Worm (Caenorhabditis elegans): ENCODE measurements around the gene F08F8.7.

F08F8.7 gene

ce11 chrIII:7373802-7374435 lies 27.0 kb upstream of the F08F8.7 start:
- TF ChIP-seq tbx-2 (tag; optimal IDR thresholded peaks at IDR 0.05) (no peak), lin-39 (tag; optimal IDR thresholded peaks at IDR 0.05) (no peak), fkh-2 (tag; optimal IDR thresholded peaks at IDR 0.05) (no peak), jun-1 (tag; optimal IDR thresholded peaks at IDR 0.05) (no peak), aly-2 (tag; optimal IDR thresholded peaks at IDR 0.05) (no peak), nhr-43 (tag; optimal IDR thresholded peaks at IDR 0.05; ENCODE audit: poor library complexity, severe bottlenecking) (peak; percentile 38), elt-3 (tag; optimal IDR thresholded peaks at IDR 0.05) (no peak), ama-1 (optimal IDR thresholded peaks at IDR 0.05) (peak; percentile 93)

- TF ChIP-seq egl-5 (tag; optimal IDR thresholded peaks at IDR 0.05) (no peak), nhr-25 (tag; optimal IDR thresholded peaks at IDR 0.05) (no peak), nhr-11 (tag; optimal IDR thresholded peaks at IDR 0.05) (no peak), lsy-12 (tag; optimal IDR thresholded peaks at IDR 0.05) (no peak), skn-1 (tag; optimal IDR thresholded peaks at IDR 0.05) (no peak), nhr-28 (tag; optimal IDR thresholded peaks at IDR 0.05) (no peak)
Measured at ce11 chrIII:7370569-7370968, 23.6 kb upstream of the F08F8.7 start.

ce11 chrIII:7369394-7370024 lies 22.6 kb upstream of the F08F8.7 start:
- TF ChIP-seq nhr-23 (tag; optimal IDR thresholded peaks at IDR 0.05) = peak; percentile 62
- TF ChIP-seq jun-1 (tag; optimal IDR thresholded peaks at IDR 0.05) = no peak
- peak; percentile 15 for TF ChIP-seq elt-2 (tag; optimal IDR thresholded peaks at IDR 0.05)
- TF ChIP-seq ama-1 (optimal IDR thresholded peaks at IDR 0.05) = peak; percentile 81
- TF ChIP-seq ztf-4 (tag; optimal IDR thresholded peaks at IDR 0.05) = peak; percentile 32
- TF ChIP-seq nhr-43 (tag; optimal IDR thresholded peaks at IDR 0.05; ENCODE audit: poor library complexity, severe bottlenecking) = peak; percentile 66
- TF ChIP-seq egl-5 (tag; optimal IDR thresholded peaks at IDR 0.05) = no peak
- peak; percentile 78 for TF ChIP-seq lsy-12 (tag; optimal IDR thresholded peaks at IDR 0.05)

DNA sequence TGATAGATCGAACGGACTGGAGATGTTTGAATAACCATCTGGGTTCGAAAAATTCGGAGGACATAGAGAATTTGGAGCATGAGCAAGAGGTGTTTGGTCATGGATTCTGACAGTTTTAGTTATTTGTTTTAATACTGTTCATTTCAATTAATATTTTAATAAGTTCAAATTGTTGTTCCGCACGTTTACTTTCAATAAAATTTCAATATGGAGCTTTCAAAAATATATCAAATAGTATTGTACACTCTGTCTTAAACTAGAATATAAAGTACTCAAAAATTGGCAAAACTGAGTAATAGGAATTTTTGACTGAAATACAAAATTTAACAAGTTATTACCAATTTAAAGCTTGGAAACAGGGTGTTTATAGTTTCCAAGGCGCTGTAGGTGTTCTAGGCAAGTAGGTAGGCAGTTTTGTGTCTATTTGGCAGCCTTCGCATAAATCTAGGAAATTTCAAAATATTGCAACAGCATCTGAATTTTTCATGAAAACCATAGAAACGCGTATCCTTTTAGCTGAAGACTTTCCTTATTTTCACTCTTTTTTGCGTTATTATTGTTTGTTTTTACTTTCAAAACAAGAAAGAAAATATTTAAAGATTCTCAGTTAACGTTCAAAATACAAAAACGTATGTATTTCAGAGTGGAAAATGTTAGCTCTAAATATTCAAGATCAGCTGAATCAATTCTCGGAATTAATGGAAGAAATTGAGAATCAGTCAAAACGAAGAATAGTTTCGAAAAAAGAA lies 20.2 kb upstream of the F08F8.7 start, which contains the start of the genes T20B12.5 and T20B12.4:
Gene T20B12.5 (minus strand): TSS at position 101 of the 749 bp plus-strand sequence.
Gene T20B12.4 (plus strand): TSS at position 699 of the 749 bp plus-strand sequence.
- TF ChIP-seq lsy-12 (tag; optimal IDR thresholded peaks at IDR 0.05) = no peak
- no peak for TF ChIP-seq elt-1 (tag; optimal IDR thresholded peaks at IDR 0.05)
- TF ChIP-seq elt-2 (tag; optimal IDR thresholded peaks at IDR 0.05) = no peak
- TF ChIP-seq ceh-28 (tag; optimal IDR thresholded peaks at IDR 0.05) = no peak
- no peak for TF ChIP-seq skn-1 (tag; optimal IDR thresholded peaks at IDR 0.05)
- TF ChIP-seq ceh-9 (tag; optimal IDR thresholded peaks at IDR 0.05) = no peak
- no peak for TF ChIP-seq jun-1 (tag; optimal IDR thresholded peaks at IDR 0.05)
- TF ChIP-seq ztf-4 (tag; optimal IDR thresholded peaks at IDR 0.05) = no peak
- TF ChIP-seq unc-39 (tag; optimal IDR thresholded peaks at IDR 0.05) = no peak
- no peak for TF ChIP-seq ama-1 (optimal IDR thresholded peaks at IDR 0.05)
- no peak for TF ChIP-seq nhr-11 (tag; optimal IDR thresholded peaks at IDR 0.05)
- no peak for TF ChIP-seq hmg-11 (tag; optimal IDR thresholded peaks at IDR 0.05)
- TF ChIP-seq ceh-82 (tag; optimal IDR thresholded peaks at IDR 0.05) = no peak
- TF ChIP-seq zag-1 (tag; optimal IDR thresholded peaks at IDR 0.05) = no peak
- TF ChIP-seq tbx-2 (tag; optimal IDR thresholded peaks at IDR 0.05) = no peak
- TF ChIP-seq ZK546.5 (tag; optimal IDR thresholded peaks at IDR 0.05) = no peak

DNA sequence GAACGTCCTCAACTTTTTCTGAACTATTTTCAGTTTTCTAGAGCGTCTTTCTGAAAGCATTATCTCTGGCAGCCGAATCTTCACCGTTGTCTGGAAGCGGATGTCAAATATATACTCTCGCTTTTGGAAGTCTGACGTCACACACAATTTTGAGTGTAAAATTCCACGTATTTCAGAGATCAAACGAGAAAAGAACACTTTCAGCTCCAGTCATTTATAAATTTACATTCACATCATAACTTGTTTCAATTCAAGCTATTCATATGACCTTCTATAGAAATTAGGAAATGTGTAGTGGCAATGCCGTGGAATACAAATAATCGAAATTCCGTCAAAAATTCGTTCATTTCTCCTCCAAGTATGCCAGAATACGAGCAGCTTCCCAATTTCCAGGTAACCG lies 18.7 kb upstream of the F08F8.7 start, which contains the start of gene F08F8.11:
Gene F08F8.11 (plus strand): TSS at position 301 of the 400 bp plus-strand sequence.
- TF ChIP-seq nhr-23 (tag; optimal IDR thresholded peaks at IDR 0.05) = no peak
- TF ChIP-seq nhr-237 (tag; optimal IDR thresholded peaks at IDR 0.05) = no peak
- TF ChIP-seq egl-5 (tag; optimal IDR thresholded peaks at IDR 0.05) = no peak
- TF ChIP-seq elt-1 (tag; optimal IDR thresholded peaks at IDR 0.05) = no peak
- TF ChIP-seq daf-12 (tag; optimal IDR thresholded peaks at IDR 0.05) = no peak
- TF ChIP-seq mdl-1 (tag; optimal IDR thresholded peaks at IDR 0.05) = no peak
- no peak for TF ChIP-seq fkh-2 (tag; optimal IDR thresholded peaks at IDR 0.05)
- TF ChIP-seq aly-2 (tag; optimal IDR thresholded peaks at IDR 0.05) = no peak
